Worm (Caenorhabditis elegans) whole organism, L1 larva: ENCODE data around the gene srx-19.

Experiments
- C04F5.9 ChIP-seq: sonication (generic microtip); optimal IDR thresholded peaks from 2 replicates; lab custom pipeline; 2016; ENCODE audit warnings: missing genetic modification characterization, missing compliant biosample characterization
- ama-1 ChIP-seq: fragments of 150-350 bp; optimal IDR thresholded peaks from 2 replicates; lab custom pipeline; 2014
- elt-2 ChIP-seq: sonication (generic microtip); optimal IDR thresholded peaks from 2 replicates; lab custom pipeline; 2016; ENCODE audit warnings: missing genetic modification characterization, mild to moderate bottlenecking, inconsistent platforms, missing compliant biosample characterization, missing genetic modification reagents
- lin-15B ChIP-seq: fragments of 150-350 bp; sonication (generic microtip); optimal IDR thresholded peaks from 3 replicates; lab custom pipeline; 2014; ENCODE audit warnings: missing biosample characterization, missing genetic modification characterization
- nhr-11 ChIP-seq: fragments of 150-350 bp; optimal IDR thresholded peaks from 2 replicates; lab custom pipeline; 2014; ENCODE audit warnings: missing biosample characterization, missing genetic modification characterization
- nhr-90 ChIP-seq: sonication (generic microtip); optimal IDR thresholded peaks from 2 replicates; lab custom pipeline; 2016; ENCODE audit warnings: mild to moderate bottlenecking, missing genetic modification characterization, missing compliant biosample characterization; ENCODE audit not compliant: poor library complexity

DNA sequence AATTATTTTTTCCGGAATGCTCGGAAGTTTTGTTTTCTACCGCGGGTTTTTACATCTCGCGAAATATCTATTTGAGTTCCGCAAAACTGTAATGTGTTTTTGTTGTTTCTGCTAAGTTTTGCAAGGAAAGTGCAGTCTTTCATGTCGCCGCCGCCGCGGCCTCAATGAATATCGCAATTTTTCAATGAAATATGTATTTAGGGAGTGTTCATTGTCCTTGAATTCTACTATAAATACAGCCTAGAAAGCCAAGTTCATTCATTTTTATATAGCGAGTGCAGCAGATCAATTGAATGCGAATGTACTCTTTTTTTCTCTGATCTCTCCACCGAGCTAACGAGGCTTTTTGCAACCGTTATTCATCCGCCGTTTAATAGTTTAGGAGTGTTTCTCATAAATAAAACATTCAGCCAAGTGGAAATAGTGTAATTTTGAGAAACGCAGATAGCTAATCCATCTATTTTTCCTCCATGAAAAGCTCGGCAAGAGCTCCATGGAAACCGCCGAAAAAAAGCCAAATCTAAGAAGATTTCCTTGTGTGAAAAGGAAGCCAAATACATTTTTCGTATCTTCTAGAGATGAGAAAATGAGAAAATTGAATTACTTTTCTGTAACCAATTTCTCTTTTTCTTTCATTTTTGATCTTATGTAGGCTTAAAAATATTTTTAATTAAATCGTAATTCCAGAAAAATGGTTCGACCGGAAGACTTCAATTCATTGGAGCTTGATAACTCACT, 40.0 kb downstream of the srx-19 start, which contains the start of gene T22D1.3:
- no peak for TF ChIP-seq nhr-11 (tag; lab: Kevin White, UChicago)
- TF ChIP-seq lin-15B (tag; lab: Kevin White, UChicago): no peak
- no peak for TF ChIP-seq nhr-90
- no peak for TF ChIP-seq ama-1 (lab: Kevin White, UChicago)
- no peak for TF ChIP-seq C04F5.9
- TF ChIP-seq elt-2: no peak
